Worm (Caenorhabditis elegans) whole organism, L2 larva: ENCODE results near the gene sre-46.

Experiments
- elt-3 ChIP-seq: sonication (generic microtip); optimal IDR thresholded peaks from 2 replicates; lab custom pipeline; 2017; ENCODE audit warnings: missing biosample characterization, missing genetic modification characterization
- nhr-77 ChIP-seq: fragments of 150-350 bp; optimal IDR thresholded peaks from 2 replicates; lab custom pipeline; 2014; ENCODE audit warnings: missing biosample characterization, missing genetic modification characterization

- TF ChIP-seq elt-3 (tag; lab: Kevin White, UChicago), result no peak
- TF ChIP-seq nhr-77, result no peak
Measured at ce11 chrII:13736089-13736488, 15.0 kb upstream of the sre-46 start, which contains the start of gene R06B9.5.
